Worm (Caenorhabditis elegans) whole organism, young adult: Measurements from ENCODE around the gene C54C6.5.

Source experiments
- T26A5.8 ChIP-seq: sonication (generic microtip); optimal IDR thresholded peaks from 2 replicates; lab custom pipeline; 2016; ENCODE audit warnings: missing genetic modification characterization, missing compliant biosample characterization
- ZK185.1 ChIP-seq: sonication (generic microtip); optimal IDR thresholded peaks from 2 replicates; lab custom pipeline; 2016; ENCODE audit warnings: mild to moderate bottlenecking, missing genetic modification characterization, missing compliant biosample characterization; ENCODE audit not compliant: poor library complexity, severe bottlenecking
- ama-1 ChIP-seq, 3 experiments: fragments of 150-350 bp in 1 of 3; sonication (generic microtip) in 2 of 3; optimal IDR thresholded peaks; 2 replicates each; lab custom pipeline; 2014 to 2018; ENCODE audit warnings: missing biosample characterization in 2 of 3, missing genetic modification characterization in 2 of 3, missing genetic modification reagents in 2 of 3
- attf-5 ChIP-seq: fragments of 200-800 bp; sonication (Bioruptor generic); optimal IDR thresholded peaks from 2 replicates; lab custom pipeline; 2018; ENCODE audit warnings: mild to moderate bottlenecking, missing genetic modification characterization, missing compliant biosample characterization
- hsf-1 ChIP-seq: fragments of 200-800 bp; sonication (Bioruptor generic); IDR thresholded peaks from 2 replicates; pipeline ENCODE4 v1.3.6; 2022; ENCODE audit warnings: missing genetic modification reagents, missing genetic modification characterization, missing compliant biosample characterization
- let-526 ChIP-seq: fragments of 200-800 bp; sonication (Bioruptor generic); IDR thresholded peaks from 2 replicates; pipeline ENCODE4 v1.3.6; 2022; ENCODE audit warnings: missing genetic modification reagents, missing genetic modification characterization, missing compliant biosample characterization
- nfya-1 ChIP-seq: sonication (generic microtip); optimal IDR thresholded peaks from 2 replicates; lab custom pipeline; 2017; ENCODE audit warnings: antibody characterized with exemption, missing compliant biosample characterization, missing genetic modification characterization, borderline replicate concordance; ENCODE audit not compliant: insufficient read depth
- snpc-4 ChIP-seq, 5 experiments: fragments of 150-350 bp in 1 of 5; sonication (generic microtip) in 4 of 5; optimal IDR thresholded peaks; 2 replicates each; lab custom pipeline; 2014 to 2018; ENCODE audit warnings: missing genetic modification characterization in 5 of 5, missing biosample characterization in 3 of 5, antibody characterized with exemption in 2 of 5, mild to moderate bottlenecking in 2 of 5, missing compliant biosample characterization in 2 of 5, missing genotype in 2 of 5, moderate library complexity in 2 of 5, missing genetic modification reagents in 1 of 5
- ztf-18 ChIP-seq: sonication (generic microtip); optimal IDR thresholded peaks from 2 replicates; lab custom pipeline; 2016; ENCODE audit warnings: missing genotype, mild to moderate bottlenecking, missing genetic modification characterization, missing compliant biosample characterization

- TF ChIP-seq ZK185.1: no peak
- TF ChIP-seq ztf-18: no peak
- TF ChIP-seq snpc-4 (GFP tag; optimal IDR thresholded peaks at IDR 0.05; lab: Kevin White, UChicago): no peak
- no peak for TF ChIP-seq snpc-4 (tag; optimal IDR thresholded peaks at IDR 0.05; lab: Kevin White, UChicago)
- TF ChIP-seq ama-1 (optimal IDR thresholded peaks at IDR 0.05; lab: Kevin White, UChicago): no peak
- TF ChIP-seq ama-1 (GFP tag; optimal IDR thresholded peaks at IDR 0.05; lab: Kevin White, UChicago): no peak
- TF ChIP-seq T26A5.8 (tag; lab: Kevin White, UChicago): no peak
- no peak for TF ChIP-seq nfya-1 (tag; lab: Kevin White, UChicago)
- TF ChIP-seq let-526: no peak
- no peak for TF ChIP-seq attf-5
- no peak for TF ChIP-seq hsf-1
These were observed 26.3 kb downstream of the C54C6.5 start for ce11 chrIII:3523363-3523762.
